Fruit fly (Drosophila melanogaster): Measurements from ENCODE around the gene sgg.

Gene sgg

dm6 chrX:2713776-2714175 is 80.0 kb downstream of the sgg start, which contains the start of the genes CG2685 and CG2694 (continued):
- TF ChIP-seq pzg (GFP tag; optimal IDR thresholded peaks at IDR 0.05) (peak; percentile 79), CG31441 (GFP tag; IDR thresholded peaks at IDR 0.05) (no peak), stc (GFP tag; IDR thresholded peaks at IDR 0.05) (no peak), row (GFP tag; IDR thresholded peaks at IDR 0.05) (peak; percentile 65), tio (GFP tag; optimal IDR thresholded peaks at IDR 0.05) (no peak), CG2116 (GFP tag; optimal IDR thresholded peaks at IDR 0.05) (peak; percentile 48), CG3847 (GFP tag; IDR thresholded peaks at IDR 0.05) (peak; percentile 49; the same call in 1 of the 2 replicates), phol (tag; optimal IDR thresholded peaks at IDR 0.05) (peak; percentile 5), E2f1 (GFP tag; IDR thresholded peaks at IDR 0.05) (no peak), nmo (GFP tag; optimal IDR thresholded peaks at IDR 0.05) (peak; percentile 10), cato (GFP tag; optimal IDR thresholded peaks at IDR 0.05; ENCODE audit: borderline replicate concordance) (no peak), CG5180 (GFP tag; optimal IDR thresholded peaks at IDR 0.05) (no peak), grn (GFP tag; optimal IDR thresholded peaks at IDR 0.05) (no peak), CG9609 (GFP tag; optimal IDR thresholded peaks at IDR 0.05) (no peak), CG2712 (tag; optimal IDR thresholded peaks at IDR 0.05) (peak; percentile 7), CG9932 (GFP tag; IDR thresholded peaks at IDR 0.05) (peak; percentile 54; the same call in 1 of the 2 replicates), bbx (GFP tag; IDR thresholded peaks at IDR 0.05; ENCODE audit: partially characterized antibody) (peak; percentile 79), MBD-R2 (GFP tag; IDR thresholded peaks at IDR 0.05) (peak; percentile 83), CG16813 (GFP tag; IDR thresholded peaks at IDR 0.05; ENCODE audit: partially characterized antibody) (peak; percentile 78), CG6791 (GFP tag; IDR thresholded peaks at IDR 0.05; ENCODE audit: partially characterized antibody) (peak; percentile 80), so (GFP tag; IDR thresholded peaks at IDR 0.05) (no peak), Med (GFP tag) (peak; percentile 71), Dp (GFP tag; optimal IDR thresholded peaks at IDR 0.05) (peak; percentile 70), CG5245 (GFP tag; optimal IDR thresholded peaks at IDR 0.05) (no peak), Bgb (GFP tag; IDR thresholded peaks at IDR 0.05; ENCODE audit: partially characterized antibody) (peak; percentile 83), Ets65A (GFP tag) (peak; percentile 42), CG9797 (GFP tag; optimal IDR thresholded peaks at IDR 0.05) (peak; percentile 72), inv (GFP tag; IDR thresholded peaks at IDR 0.05; ENCODE audit: partially characterized antibody) (peak; percentile 64), CG5953 (GFP tag; IDR thresholded peaks at IDR 0.05) (no peak), Opbp (GFP tag; IDR thresholded peaks at IDR 0.05; ENCODE audit: partially characterized antibody) (peak; percentile 81), zen (tag; optimal IDR thresholded peaks at IDR 0.05) (peak; percentile 9), CG14710 (tag; optimal IDR thresholded peaks at IDR 0.05) (peak; percentile 13), Lhr (GFP tag; optimal IDR thresholded peaks at IDR 0.05) (peak; percentile 4), vvl (GFP tag; IDR thresholded peaks at IDR 0.05) (0 out of 2 replicates have a peak, but pooled peaks have one; percentile 27), CG10274 (GFP tag; optimal IDR thresholded peaks at IDR 0.05) (no peak), CG3995 (GFP tag; optimal IDR thresholded peaks at IDR 0.05) (peak; percentile 22), Sry-δ (GFP tag; optimal IDR thresholded peaks at IDR 0.05) (peak; percentile 79), CG30403 (GFP tag; optimal IDR thresholded peaks at IDR 0.05) (peak; percentile 7), CG11560 (tag; IDR thresholded peaks at IDR 0.05) (peak; percentile 39; the same call in 1 of the 3 replicates), MESR4 (GFP tag; optimal IDR thresholded peaks at IDR 0.05) (peak; percentile 41), Ets97D (GFP tag; optimal IDR thresholded peaks at IDR 0.05) (peak; percentile 34), Neu2 (GFP tag; optimal IDR thresholded peaks at IDR 0.05; ENCODE audit: borderline replicate concordance) (no peak), pfk (GFP tag; optimal IDR thresholded peaks at IDR 0.05) (no peak), stwl (tag; optimal IDR thresholded peaks at IDR 0.05) (peak; percentile 68), BEAF-32 (GFP tag; optimal IDR thresholded peaks at IDR 0.05) (peak; percentile 74), CG10267 (tag; optimal IDR thresholded peaks at IDR 0.05) (peak; percentile 74), mam (GFP tag; optimal IDR thresholded peaks at IDR 0.05) (peak; percentile 16), unc-4 (GFP tag; IDR thresholded peaks at IDR 0.05; ENCODE audit: partially characterized antibody) (peak; percentile 75), CG12659 (GFP tag; optimal IDR thresholded peaks at IDR 0.05) (peak; percentile 55), CG3163 (GFP tag; optimal IDR thresholded peaks at IDR 0.05) (no peak)

Measured in whole organism, embryonic.